Worm (Caenorhabditis elegans) whole organism, late embryonic: ENCODE data around the gene lgc-11.

Experiments used
- F13H6.1 ChIP-seq: sonication (generic microtip); optimal IDR thresholded peaks from 2 replicates; lab custom pipeline; 2016; ENCODE audit warnings: missing genetic modification characterization, missing compliant biosample characterization
- ama-1 ChIP-seq: fragments of 150-350 bp; optimal IDR thresholded peaks from 2 replicates; lab custom pipeline; 2014
- ceh-14 ChIP-seq: sonication (generic microtip); optimal IDR thresholded peaks from 2 replicates; lab custom pipeline; 2016; ENCODE audit warnings: missing genotype, missing genetic modification characterization, missing compliant biosample characterization
- ceh-24 ChIP-seq: sonication (generic microtip); optimal IDR thresholded peaks from 2 replicates; lab custom pipeline; 2016; ENCODE audit warnings: mild to moderate bottlenecking, missing genetic modification characterization, missing compliant biosample characterization
- elt-2 ChIP-seq: sonication (generic microtip); optimal IDR thresholded peaks from 2 replicates; lab custom pipeline; 2016; ENCODE audit warnings: missing genetic modification reagents, missing genetic modification characterization, missing compliant biosample characterization
- elt-4 ChIP-seq: sonication (generic microtip); optimal IDR thresholded peaks from 2 replicates; lab custom pipeline; 2016; ENCODE audit warnings: missing genetic modification characterization, missing compliant biosample characterization
- fkh-10 ChIP-seq: fragments of 150-350 bp; optimal IDR thresholded peaks from 2 replicates; lab custom pipeline; 2014; ENCODE audit warnings: missing biosample characterization, missing genetic modification reagents, missing genetic modification characterization
- hlh-30 ChIP-seq: sonication (generic microtip); optimal IDR thresholded peaks from 2 replicates; lab custom pipeline; 2017; ENCODE audit warnings: antibody characterized with exemption, missing genetic modification characterization, missing compliant biosample characterization; ENCODE audit not compliant: insufficient read depth
- nfya-1 ChIP-seq: sonication (generic microtip); optimal IDR thresholded peaks from 2 replicates; lab custom pipeline; 2017; ENCODE audit warnings: missing genetic modification characterization, mild to moderate bottlenecking, missing compliant biosample characterization, antibody characterized with exemption, moderate library complexity
- pha-2 ChIP-seq: sonication (generic microtip); optimal IDR thresholded peaks from 2 replicates; lab custom pipeline; 2017; ENCODE audit warnings: mild to moderate bottlenecking, missing genetic modification characterization, missing compliant biosample characterization
- unc-55 ChIP-seq: sonication (generic microtip); optimal IDR thresholded peaks from 2 replicates; lab custom pipeline; 2017; ENCODE audit warnings: missing biosample characterization, missing genetic modification reagents, missing genetic modification characterization

DNA sequence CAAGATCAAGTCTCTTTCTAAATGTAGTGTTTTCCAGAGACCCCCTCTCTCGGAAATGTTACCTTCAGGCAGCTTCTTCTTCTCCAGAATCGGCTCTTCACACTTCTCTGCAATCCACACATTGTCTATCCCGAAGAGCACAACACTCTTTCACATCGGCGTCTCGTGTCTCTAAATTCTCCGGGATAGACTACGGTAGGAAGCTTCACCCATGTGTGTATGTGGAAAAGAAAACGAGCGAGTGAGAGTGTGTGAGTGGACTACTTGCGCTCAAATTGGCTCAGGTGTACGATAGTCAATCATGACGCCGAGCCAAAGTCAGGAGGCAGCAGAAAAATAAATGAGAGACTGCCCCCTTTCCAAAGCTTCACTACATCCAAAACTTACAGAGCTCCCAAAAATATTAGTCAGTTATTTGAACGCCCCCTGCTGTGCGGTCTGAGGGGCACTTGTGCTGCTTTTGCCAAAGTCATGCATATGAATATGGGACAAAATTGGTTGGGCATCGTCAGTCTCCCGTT, 49.2 kb downstream of the lgc-11 start:
- TF ChIP-seq pha-2 (tag; lab: Kevin White, UChicago) (no peak), ama-1 (lab: Kevin White, UChicago) (no peak), ceh-14 (tag; lab: Kevin White, UChicago) (no peak), ceh-24 (no peak), fkh-10 (no peak), hlh-30 (no peak), elt-2 (tag; lab: Kevin White, UChicago) (no peak), elt-4 (no peak), nfya-1 (tag; lab: Kevin White, UChicago) (no peak), F13H6.1 (tag; lab: Kevin White, UChicago) (no peak), unc-55 (GFP tag; lab: Kevin White, UChicago) (no peak)
